Worm (Caenorhabditis elegans) whole organism, dauer: Measurements from ENCODE around the gene sul-2.

Experiments used
- unc-62 ChIP-seq: sonication (generic microtip); optimal IDR thresholded peaks from 2 replicates; lab custom pipeline; 2017; ENCODE audit warnings: missing biosample characterization, missing genetic modification reagents, missing genetic modification characterization

The sul-2 gene

DNA sequence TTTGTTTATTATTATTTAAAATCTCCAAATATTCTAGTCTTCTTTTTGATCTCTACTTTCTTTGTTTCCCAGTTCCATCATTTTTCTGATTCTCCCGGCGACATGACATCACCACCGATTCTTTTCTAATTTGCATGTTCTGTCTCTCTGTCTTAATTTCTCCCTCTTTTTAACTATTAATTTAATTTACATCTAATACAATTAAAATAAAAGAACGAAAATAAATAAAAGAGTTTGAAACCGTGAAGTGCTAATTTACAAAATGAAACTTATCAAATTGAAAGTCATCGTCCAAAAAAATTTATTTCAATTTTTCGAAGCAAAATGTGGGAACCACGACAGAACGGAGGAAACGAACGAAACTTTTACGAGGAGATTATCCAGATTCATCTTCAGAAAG, 2.1 kb downstream of the sul-2 start, which contains the start of gene F20D6.6:
Gene F20D6.6 (plus strand): TSS at position 301 of the 400 bp plus-strand sequence.
- no peak for TF ChIP-seq unc-62 (GFP tag; lab: Kevin White, UChicago)

DNA sequence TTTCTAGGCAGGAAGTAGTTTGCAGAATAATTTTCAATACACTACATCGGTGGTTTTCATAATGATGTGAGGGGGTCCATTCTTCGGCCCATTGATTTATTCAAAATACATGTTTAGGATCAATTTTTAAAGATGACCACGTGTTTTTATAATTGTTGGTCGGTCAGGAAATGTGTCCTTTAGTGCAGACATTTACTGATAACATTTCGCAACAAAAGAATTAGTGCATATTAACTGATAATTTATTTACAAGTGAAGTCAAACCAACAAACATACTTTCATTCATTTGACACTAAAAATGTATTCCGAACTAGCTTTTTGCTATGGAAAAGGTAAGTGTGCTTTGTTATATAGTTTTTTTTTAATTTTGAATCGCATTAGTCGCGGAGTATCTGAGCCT, 4.2 kb downstream of the sul-2 start, which contains the start of gene F20D6.5:
Gene F20D6.5 (plus strand): TSS at position 259 of the 400 bp plus-strand sequence.
- no peak for TF ChIP-seq unc-62 (GFP tag; lab: Kevin White, UChicago)

DNA sequence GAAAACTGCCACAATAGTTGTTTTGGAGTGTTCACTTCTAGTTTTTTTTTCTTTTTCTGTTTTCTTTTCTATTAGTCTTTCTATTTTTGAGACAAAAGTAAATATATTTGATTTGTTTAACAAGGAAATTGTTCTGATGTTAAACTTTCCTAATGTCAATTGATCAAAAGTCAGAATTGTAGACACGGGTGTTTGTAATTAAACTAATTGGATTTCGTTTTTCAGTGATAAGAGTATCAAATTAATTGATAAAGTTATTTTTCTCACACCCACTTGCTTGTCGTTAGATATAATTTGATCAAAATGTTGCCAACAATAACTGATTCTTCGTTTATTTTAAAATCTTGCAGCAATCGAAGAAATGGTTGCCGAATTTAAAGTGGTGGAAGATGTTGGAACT, 5.7 kb downstream of the sul-2 start:
- TF ChIP-seq unc-62 (GFP tag; lab: Kevin White, UChicago) = no peak

DNA sequence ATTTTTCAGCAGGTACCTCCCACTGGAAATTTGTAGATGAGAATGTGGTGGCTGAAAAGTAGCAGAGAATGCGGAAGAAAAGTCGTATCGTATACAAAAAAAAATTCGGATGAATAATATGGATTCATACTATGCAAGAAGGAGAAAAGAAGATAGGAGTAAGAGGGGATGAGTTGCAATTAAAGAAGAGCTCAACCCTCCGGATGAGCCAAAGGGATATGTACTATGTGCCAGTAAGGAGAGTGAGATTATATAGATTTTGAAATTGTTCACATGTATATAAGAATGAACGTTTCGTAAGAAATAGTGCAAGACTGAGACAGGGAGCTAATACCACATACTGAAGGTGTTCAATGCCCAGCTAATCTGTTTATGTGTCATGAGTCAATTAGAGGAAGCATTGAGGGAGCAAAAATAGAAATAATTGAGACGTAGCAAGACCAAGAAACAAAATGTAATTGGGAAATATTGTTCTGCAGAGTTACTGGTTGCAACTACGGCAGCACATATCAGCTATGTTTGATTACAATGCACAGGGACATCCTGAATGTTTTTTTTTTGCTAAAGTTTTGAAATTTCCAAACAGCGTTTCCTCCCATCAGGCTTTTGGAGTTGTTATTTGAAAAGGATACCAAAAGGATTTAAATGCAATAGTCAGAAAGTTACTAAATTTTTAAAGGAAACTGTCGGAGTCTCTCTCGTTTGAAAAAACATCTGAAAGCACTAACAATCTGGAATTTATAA, 10.8 kb downstream of the sul-2 start, which contains the start of gene F20D6.8:
Gene F20D6.8 (minus strand): TSS at position 51 of the 744 bp plus-strand sequence.
- no peak for TF ChIP-seq unc-62 (GFP tag; lab: Kevin White, UChicago)

DNA sequence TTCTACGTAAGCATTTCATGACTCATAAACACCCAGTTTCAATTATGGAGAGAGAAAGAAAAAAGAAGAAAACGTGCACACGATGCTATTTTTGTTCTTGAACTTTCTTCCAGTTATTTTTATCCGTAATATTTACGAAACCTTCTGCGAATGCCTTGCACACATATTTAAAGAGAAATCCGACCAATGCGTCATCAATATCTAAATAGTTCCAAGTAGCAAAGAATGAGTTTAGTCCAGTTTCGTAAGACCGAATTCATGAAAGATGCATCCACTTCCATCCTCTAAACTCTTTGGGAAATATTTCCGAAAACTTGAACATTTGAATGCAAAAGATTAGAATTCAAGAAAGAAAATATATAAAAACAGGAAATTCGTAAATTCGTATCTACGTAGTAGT, 11.6 kb downstream of the sul-2 start:
- no peak for TF ChIP-seq unc-62 (GFP tag; lab: Kevin White, UChicago)

DNA sequence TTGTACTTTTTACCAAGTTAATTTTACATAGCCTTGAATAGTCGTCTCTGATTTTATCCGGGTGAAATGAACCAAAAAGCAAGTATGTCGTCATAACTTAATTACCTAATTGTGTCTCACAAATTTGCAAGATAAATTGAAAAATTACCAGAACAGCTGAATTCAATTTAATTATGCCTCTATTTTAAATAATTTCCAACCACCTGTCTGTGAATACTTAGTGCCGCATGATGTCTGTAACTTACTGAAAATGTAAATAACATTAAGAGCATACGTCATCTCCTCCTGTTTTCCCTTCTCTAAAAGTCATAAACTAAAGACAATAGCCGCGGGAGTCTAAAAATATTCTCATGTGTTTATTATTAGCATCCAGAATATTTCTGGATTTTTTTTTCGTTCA, 12.8 kb downstream of the sul-2 start:
- no peak for TF ChIP-seq unc-62 (GFP tag; lab: Kevin White, UChicago)

DNA sequence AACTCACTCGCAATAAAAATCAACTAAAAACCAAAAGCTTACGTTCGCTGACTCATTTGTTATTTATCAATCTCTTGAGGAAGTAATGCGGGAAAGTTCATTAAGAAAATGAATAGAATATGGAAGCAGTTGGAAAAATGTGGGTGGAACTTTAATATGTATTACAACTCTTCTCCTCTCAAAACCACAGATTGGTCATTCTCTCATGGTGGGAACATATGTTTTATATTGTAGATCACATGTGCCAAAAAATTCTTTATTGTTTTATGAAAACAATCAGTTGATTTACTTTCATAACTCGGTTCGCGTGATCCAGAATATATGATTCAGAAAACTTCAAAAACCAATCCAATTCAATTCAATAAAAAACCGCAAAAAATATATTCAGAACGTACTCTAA, 14.1 kb downstream of the sul-2 start:
- no peak for TF ChIP-seq unc-62 (GFP tag; lab: Kevin White, UChicago)

DNA sequence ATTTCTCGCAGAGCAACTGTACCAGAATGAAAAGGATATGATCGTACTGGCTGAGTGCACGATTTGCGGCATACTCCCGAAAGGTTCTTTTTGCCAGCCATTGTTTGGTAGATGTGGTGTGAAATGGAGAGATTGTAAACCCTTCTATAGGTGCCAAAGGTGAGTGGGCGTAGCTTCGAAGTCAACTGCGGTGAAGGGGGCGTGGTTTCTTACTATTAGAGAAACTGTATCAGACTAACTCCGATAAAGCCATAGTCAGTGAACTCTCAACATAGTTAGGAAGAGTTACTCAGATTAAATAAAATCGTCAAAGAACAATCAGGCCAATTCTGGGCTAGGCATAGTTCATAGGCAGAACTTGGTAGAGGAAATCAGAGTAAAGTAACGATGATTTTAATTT, 19.8 kb downstream of the sul-2 start, which contains the start of gene F20D6.9:
Gene F20D6.9 (minus strand): TSS at position 101 of the 400 bp plus-strand sequence.
- no peak for TF ChIP-seq unc-62 (GFP tag; lab: Kevin White, UChicago)

DNA sequence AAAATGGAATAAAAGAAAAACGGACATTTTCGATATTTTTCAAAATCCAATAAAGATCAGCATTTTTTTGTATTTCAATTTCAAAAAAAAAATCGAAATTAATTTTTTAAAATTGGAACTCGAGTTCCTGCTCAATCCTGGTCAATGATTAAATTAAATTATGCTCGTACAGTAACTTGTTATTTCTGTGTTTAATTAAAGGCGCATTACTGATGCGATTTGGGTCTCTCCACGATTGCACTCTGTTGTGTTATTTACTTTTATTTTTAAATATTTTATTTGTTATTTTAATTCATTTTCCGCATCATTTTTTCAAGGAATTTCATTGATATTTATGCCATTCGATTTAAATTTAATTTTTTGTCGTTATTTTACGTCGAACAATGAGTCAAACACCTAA, 20.7 kb downstream of the sul-2 start:
- no peak for TF ChIP-seq unc-62 (GFP tag; lab: Kevin White, UChicago)

DNA sequence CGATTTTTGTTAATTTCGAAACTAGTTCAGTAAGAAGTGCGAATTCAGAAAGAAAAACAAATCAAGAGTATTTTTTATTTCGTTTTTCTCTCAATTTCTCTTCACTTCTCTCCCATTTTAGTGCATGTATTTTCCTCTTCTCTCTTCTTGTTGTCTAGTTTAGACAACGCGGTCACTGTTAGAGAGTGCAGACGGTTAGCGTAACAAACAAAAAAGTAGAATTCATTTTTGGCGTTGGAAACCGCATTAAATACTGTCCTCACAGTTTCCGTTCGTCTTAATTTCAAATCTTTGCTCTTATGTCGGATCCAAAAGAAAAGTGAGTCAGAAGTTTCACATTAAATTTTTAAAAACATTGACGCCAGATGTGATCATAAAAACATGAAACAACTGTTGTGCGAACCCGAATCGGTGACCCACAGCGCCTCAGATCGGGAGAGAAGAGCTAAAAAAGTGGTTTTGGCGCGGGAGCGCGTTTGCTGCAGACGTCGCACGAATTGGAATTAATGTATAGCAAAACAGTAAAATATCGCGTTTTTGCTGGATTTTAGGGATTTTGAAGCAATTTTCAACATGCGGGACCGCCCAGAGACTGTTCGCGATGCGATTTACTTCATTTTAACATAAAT, 21.5 kb downstream of the sul-2 start, which contains the start of gene srp-7:
Gene srp-7 (plus strand): TSS at position 213 of the 629 bp plus-strand sequence.
- TF ChIP-seq unc-62 (GFP tag; lab: Kevin White, UChicago) = no peak

DNA sequence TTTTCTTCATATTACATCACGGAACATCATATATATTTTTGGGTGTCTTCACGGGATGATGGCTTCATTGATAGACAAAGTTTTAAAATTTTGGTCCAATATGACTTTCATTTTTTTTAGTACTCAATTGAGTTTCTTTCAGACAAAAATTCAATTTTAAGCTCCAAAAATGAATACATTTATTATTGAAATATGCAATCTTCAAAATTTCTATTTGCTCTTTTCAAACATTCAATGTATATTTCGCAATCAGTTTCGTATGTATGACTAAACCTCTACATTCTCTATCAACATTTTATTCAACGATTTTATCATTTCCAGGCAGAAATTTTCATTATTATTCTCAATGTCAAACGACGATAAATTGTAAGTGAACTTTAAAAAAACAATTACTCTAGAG, 25.8 kb downstream of the sul-2 start, which contains the start of gene srp-8:
Gene srp-8 (plus strand): TSS at position 301 of the 400 bp plus-strand sequence.
- TF ChIP-seq unc-62 (GFP tag; lab: Kevin White, UChicago) = no peak

DNA sequence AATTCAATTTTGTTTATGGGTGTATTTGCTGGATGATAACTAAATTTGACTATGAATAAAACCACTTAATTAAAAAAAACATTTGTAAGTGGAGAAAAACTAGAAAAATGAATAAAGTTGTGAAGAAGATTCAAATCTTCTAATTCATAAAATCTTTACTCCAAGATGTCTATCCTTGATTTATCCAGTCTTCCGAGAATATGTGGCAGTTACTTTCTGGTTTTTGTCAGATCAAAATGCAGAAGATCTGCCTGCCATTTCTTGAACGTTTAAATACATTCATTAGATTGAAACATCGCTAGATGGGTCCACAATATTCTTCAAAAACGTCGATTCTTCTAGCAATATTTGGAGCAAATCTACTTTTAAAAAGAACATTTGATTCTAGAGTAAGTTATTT, 28.2 kb downstream of the sul-2 start, which contains the start of gene F20D6.2:
Gene F20D6.2 (plus strand): TSS at position 301 of the 400 bp plus-strand sequence.
- no peak for TF ChIP-seq unc-62 (GFP tag; lab: Kevin White, UChicago)

DNA sequence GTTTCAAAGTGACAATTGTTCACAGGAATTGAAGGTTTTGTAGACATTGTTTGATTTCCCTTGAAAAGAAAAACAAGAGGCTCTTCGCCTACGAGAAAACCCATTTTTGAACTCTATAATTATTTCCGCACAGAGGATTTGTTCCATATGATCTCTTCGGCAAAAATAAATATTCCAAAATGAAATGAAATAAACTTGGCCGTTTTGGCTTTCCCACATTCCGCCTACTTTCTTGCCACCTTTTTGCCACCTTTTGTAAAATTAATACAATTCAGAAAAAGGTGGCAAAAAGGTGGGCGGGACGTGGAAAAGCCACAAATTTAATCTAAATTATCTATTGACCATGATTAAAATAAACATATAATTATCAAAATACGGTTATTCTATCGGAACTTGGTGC, 30.9 kb downstream of the sul-2 start, which contains the start of gene F20D6.15:
Gene F20D6.15 (minus strand): TSS at position 47 of the 400 bp plus-strand sequence.
- TF ChIP-seq unc-62 (GFP tag; lab: Kevin White, UChicago) = no peak

DNA sequence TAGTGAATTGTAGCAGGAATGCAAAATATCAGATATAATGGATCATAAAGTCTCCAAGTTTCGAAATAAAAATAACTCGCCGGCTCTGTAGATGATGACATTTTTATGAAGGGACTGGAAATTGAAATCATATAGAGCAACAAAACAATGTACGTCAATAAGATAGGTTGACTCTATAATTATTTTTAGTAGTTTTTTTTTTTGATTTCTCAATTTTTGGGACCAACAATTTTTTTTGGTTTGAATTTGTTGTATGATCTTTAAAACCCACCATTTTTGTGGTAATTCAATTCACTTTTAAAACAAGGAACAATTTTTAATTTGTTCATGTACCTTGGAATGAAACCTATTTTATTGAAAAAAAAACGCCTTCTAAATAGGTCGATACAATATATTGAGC, 32.5 kb downstream of the sul-2 start, which contains the start of gene F20D6.12:
Gene F20D6.12 (minus strand): TSS at position 101 of the 400 bp plus-strand sequence.
- TF ChIP-seq unc-62 (GFP tag; lab: Kevin White, UChicago) = no peak

DNA sequence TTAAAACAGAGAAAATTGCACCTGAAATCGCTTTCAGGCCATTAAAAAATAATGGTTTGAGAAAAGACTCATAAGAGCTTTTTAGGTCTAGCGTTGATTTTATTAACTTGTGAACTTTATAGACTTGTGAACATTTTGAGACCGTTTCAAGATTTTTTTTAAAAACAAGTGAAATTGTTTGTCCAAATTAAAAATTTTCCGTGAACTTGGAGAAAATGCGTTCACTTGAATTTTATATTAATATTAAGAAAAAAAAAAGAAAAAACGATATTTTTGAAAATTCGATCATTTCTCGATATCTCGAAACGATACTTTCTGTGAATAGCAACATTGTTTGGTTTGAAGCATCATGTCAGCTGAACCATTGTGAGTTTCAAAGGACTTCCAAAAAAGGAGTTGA, 32.9 kb downstream of the sul-2 start, which contains the start of gene F20D6.1:
Gene F20D6.1 (plus strand): TSS at position 301 of the 400 bp plus-strand sequence.
- no peak for TF ChIP-seq unc-62 (GFP tag; lab: Kevin White, UChicago)

DNA sequence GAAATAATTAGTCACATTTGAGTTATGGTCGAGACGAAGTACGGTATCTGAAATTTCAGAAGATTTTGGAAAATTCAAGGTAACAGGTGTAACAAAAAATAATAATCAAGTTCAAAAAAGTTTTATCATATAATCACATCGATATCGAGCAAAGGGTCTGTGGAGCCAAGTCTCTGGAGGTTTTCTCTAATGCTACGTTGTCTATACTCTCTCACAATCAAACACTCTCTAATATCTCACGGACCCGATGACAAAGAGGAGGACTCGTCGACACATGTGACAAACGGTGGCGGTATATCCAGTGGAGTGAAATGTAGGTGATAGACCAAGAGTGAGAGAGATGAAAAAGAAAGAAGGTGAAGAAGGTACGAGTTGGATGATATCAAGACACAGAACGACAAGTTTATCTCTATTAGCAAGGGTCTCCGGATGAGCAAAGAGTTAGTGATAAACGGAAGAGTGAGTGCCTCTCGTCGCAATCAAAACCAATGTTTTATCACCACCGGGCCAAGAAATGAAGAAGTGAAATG, 38.4 kb downstream of the sul-2 start, which contains the start of gene F20D6.10:
Gene F20D6.10 (minus strand): TSS at position 51 of the 530 bp plus-strand sequence.
- no peak for TF ChIP-seq unc-62 (GFP tag; lab: Kevin White, UChicago)
